Worm (Caenorhabditis elegans) whole organism, L3 larva: Measurements from ENCODE around the gene srm-6.

ENCODE experiments used
- ceh-82 ChIP-seq: fragments of 150-350 bp; optimal IDR thresholded peaks from 2 replicates; lab custom pipeline; 2014; ENCODE audit warnings: missing biosample characterization, missing genetic modification characterization
- egl-27 ChIP-seq: sonication (generic microtip); optimal IDR thresholded peaks from 4 replicates; lab custom pipeline; 2017; ENCODE audit warnings: missing biosample characterization, missing genetic modification reagents, missing genetic modification characterization
- nhr-11 ChIP-seq: fragments of 150-350 bp; optimal IDR thresholded peaks from 2 replicates; lab custom pipeline; 2014; ENCODE audit warnings: missing biosample characterization, missing genetic modification characterization
- nhr-237 ChIP-seq: fragments of 150-350 bp; optimal IDR thresholded peaks from 2 replicates; lab custom pipeline; 2014; ENCODE audit warnings: missing biosample characterization, missing genetic modification characterization
- pqm-1 ChIP-seq: fragments of 150-350 bp; optimal IDR thresholded peaks from 2 replicates; lab custom pipeline; 2017; ENCODE audit warnings: missing biosample characterization, missing genetic modification characterization, inconsistent platforms
- snpc-4 ChIP-seq: fragments of 150-350 bp; optimal IDR thresholded peaks from 2 replicates; lab custom pipeline; 2014; ENCODE audit warnings: missing biosample characterization, missing genetic modification characterization
- tbx-2 ChIP-seq: sonication (generic microtip); optimal IDR thresholded peaks from 2 replicates; lab custom pipeline; 2016; ENCODE audit warnings: mild to moderate bottlenecking, missing genetic modification characterization, missing compliant biosample characterization
- ztf-11 ChIP-seq: fragments of 150-350 bp; optimal IDR thresholded peaks from 2 replicates; lab custom pipeline; 2014; ENCODE audit warnings: missing biosample characterization, missing genetic modification characterization

DNA sequence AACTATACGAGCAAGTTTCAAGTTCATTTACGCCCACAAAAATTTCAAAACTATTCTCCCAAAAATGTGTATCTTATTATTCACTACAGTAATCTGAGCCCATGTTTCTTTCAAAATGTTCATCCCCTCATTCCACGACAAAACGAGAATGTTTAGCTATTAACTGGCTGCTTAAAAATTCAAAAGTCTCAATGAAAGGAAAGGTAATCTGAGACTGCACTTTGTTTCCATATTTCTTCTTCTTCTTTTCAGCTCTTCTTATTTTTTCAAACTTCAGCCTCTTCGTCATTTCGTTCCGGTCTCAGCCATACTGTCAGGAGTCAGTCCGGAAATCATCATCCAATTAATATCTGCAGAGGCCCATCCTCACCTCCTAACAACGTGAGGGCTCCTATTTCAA lies 36.0 kb downstream of the srm-6 start, which contains the start of gene unc-39:
- TF ChIP-seq snpc-4 (tag; lab: Kevin White, UChicago), result no peak
- no peak for TF ChIP-seq pqm-1
- no peak for TF ChIP-seq ceh-82
- TF ChIP-seq nhr-11 (tag; lab: Kevin White, UChicago), result no peak
- TF ChIP-seq tbx-2 (tag; lab: Kevin White, UChicago), result no peak
- TF ChIP-seq egl-27, result no peak
- no peak for TF ChIP-seq ztf-11 (tag; lab: Kevin White, UChicago)
- TF ChIP-seq nhr-237 (tag; lab: Kevin White, UChicago), result no peak
